Worm (Caenorhabditis elegans): Measurements from ENCODE around the gene etc-1.

DNA sequence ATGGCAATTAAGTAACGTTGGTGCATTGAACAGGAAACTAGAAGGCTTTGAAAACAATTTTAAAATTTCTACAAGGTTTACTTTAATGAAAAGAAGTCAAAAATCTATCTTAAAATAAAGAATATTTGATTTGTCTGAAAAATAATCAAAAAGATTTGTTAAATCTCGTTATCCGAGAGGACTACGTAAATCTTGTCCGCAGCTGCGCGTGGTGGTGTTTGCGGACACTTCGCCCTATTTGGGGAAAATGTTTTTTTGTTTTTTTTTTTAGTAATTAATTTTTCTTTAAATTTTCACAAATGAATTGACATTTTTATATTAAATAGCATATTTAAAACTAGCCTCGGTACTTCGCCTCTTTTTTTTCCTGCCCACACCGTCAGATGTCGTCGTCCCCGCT, 19.3 kb downstream of the etc-1 start:
- TF ChIP-seq lsy-12 (tag; optimal IDR thresholded peaks at IDR 0.05): no peak
- TF ChIP-seq elt-2 (tag; optimal IDR thresholded peaks at IDR 0.05): no peak
- TF ChIP-seq aly-2 (tag; optimal IDR thresholded peaks at IDR 0.05): no peak
- TF ChIP-seq ceh-28 (tag; optimal IDR thresholded peaks at IDR 0.05): no peak
- no peak for TF ChIP-seq unc-39 (tag; optimal IDR thresholded peaks at IDR 0.05)
- no peak for TF ChIP-seq nhr-237 (tag; optimal IDR thresholded peaks at IDR 0.05)
- no peak for TF ChIP-seq nhr-11 (tag; optimal IDR thresholded peaks at IDR 0.05)
- TF ChIP-seq pqm-1 (tag; optimal IDR thresholded peaks at IDR 0.05): no peak
- no peak for TF ChIP-seq ceh-82 (tag; optimal IDR thresholded peaks at IDR 0.05)
- TF ChIP-seq pha-4 (tag; optimal IDR thresholded peaks at IDR 0.05): no peak
- TF ChIP-seq snpc-4 (tag; optimal IDR thresholded peaks at IDR 0.05): peak; percentile 49
- no peak for TF ChIP-seq ama-1 (optimal IDR thresholded peaks at IDR 0.05)
- no peak for TF ChIP-seq skn-1 (tag; optimal IDR thresholded peaks at IDR 0.05)
- peak; percentile 60 for TF ChIP-seq nfya-1 (tag; optimal IDR thresholded peaks at IDR 0.05; ENCODE audit: insufficient read depth)

Data from whole organism, L3 larva.